Worm (Caenorhabditis elegans) whole organism, early embryonic: ENCODE data around the gene abu-12.
A peak's percentile ranks its signal among the peaks of the same experiment; 100 is the strongest.

Experiments used
- B0310.2 ChIP-seq: sonication (generic microtip); optimal IDR thresholded peaks from 2 replicates; lab custom pipeline; 2016; ENCODE audit warnings: mild to moderate bottlenecking, missing genetic modification characterization, missing compliant biosample characterization
- F13C5.2 ChIP-seq: sonication (generic microtip); optimal IDR thresholded peaks from 2 replicates; lab custom pipeline; 2017; ENCODE audit warnings: mild to moderate bottlenecking, missing genetic modification characterization, inconsistent platforms, missing compliant biosample characterization
- aly-1 ChIP-seq: sonication (generic microtip); optimal IDR thresholded peaks from 2 replicates; lab custom pipeline; 2016; ENCODE audit warnings: missing genetic modification characterization, missing compliant biosample characterization
- ama-1 ChIP-seq: fragments of 150-350 bp; optimal IDR thresholded peaks from 2 replicates; lab custom pipeline; 2014
- ceh-13 ChIP-seq: fragments of 200-800 bp; sonication (Bioruptor generic); optimal IDR thresholded peaks from 2 replicates; lab custom pipeline; 2018; ENCODE audit warnings: mild to moderate bottlenecking, missing genetic modification characterization, missing compliant biosample characterization
- ceh-36 ChIP-seq: sonication (generic microtip); optimal IDR thresholded peaks from 2 replicates; lab custom pipeline; 2016; ENCODE audit warnings: missing genetic modification characterization, inconsistent platforms, missing compliant biosample characterization
- ets-7 ChIP-seq: sonication (generic microtip); optimal IDR thresholded peaks from 2 replicates; lab custom pipeline; 2016; ENCODE audit warnings: missing genotype, missing genetic modification characterization, missing compliant biosample characterization
- flt-1 ChIP-seq: fragments of 200-800 bp; sonication (Bioruptor generic); IDR thresholded peaks from 2 replicates; pipeline ENCODE4 v1.3.6; 2022; ENCODE audit warnings: missing genetic modification characterization, missing compliant biosample characterization
- hmbx-1 ChIP-seq: sonication (generic microtip); optimal IDR thresholded peaks from 2 replicates; lab custom pipeline; 2016; ENCODE audit warnings: mild to moderate bottlenecking, missing genetic modification characterization, missing compliant biosample characterization
- hmg-4 ChIP-seq: fragments of 200-800 bp; sonication (Bioruptor generic); optimal IDR thresholded peaks from 2 replicates; lab custom pipeline; 2018; ENCODE audit warnings: mild to moderate bottlenecking, missing genetic modification characterization, missing compliant biosample characterization
- hnd-1 ChIP-seq: sonication (generic microtip); optimal IDR thresholded peaks from 2 replicates; lab custom pipeline; 2016; ENCODE audit warnings: missing genetic modification characterization, missing compliant biosample characterization
- pes-1 ChIP-seq: fragments of 200-800 bp; sonication (Bioruptor generic); IDR thresholded peaks from 2 replicates; pipeline ENCODE4 v1.3.6; 2022; ENCODE audit warnings: missing genetic modification reagents, missing genetic modification characterization, missing compliant biosample characterization
- scrt-1 ChIP-seq: fragments of 200-800 bp; sonication (Bioruptor generic); IDR thresholded peaks from 2 replicates; pipeline ENCODE4 v1.3.6; 2022; ENCODE audit warnings: missing genetic modification characterization, missing compliant biosample characterization
- sea-1 ChIP-seq: fragments of 200-800 bp; sonication (Bioruptor generic); conservative IDR thresholded peaks from 2 replicates; pipeline ENCODE4 v1.3.6; 2022; ENCODE audit warnings: missing genetic modification characterization, missing compliant biosample characterization
- tbx-11 ChIP-seq: fragments of 200-800 bp; sonication (Bioruptor generic); IDR thresholded peaks from 2 replicates; pipeline ENCODE4 v1.3.6; 2022; ENCODE audit warnings: missing genetic modification characterization, missing compliant biosample characterization
- tbx-37 ChIP-seq: fragments of 200-800 bp; sonication (Bioruptor generic); conservative IDR thresholded peaks from 2 replicates; pipeline ENCODE4 v1.3.6; 2022; ENCODE audit warnings: missing genetic modification reagents, missing genetic modification characterization, missing compliant biosample characterization
- tra-4 ChIP-seq: sonication (generic microtip); optimal IDR thresholded peaks from 2 replicates; lab custom pipeline; 2017; ENCODE audit warnings: missing genetic modification characterization, missing compliant biosample characterization

abu-12 gene

DNA sequence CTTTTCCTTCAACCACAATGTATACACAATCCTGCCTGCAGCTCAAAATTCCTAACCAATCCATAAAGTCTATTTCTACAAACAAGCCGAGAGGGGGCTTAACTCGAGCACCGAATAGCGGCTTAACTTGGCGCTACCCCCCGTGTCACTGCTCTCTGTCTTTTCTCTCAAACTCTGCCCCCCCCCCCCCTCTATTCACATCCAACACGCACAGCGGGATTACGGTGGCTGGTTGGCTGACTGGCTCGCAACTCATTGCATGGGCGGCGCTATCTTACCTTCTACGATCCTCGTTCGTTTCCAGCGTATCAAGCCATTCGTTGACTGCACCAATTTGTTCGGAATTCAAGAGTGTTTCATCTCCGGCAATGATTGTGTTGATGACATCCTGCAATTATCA lies 25.8 kb downstream of the abu-12 start:
- peak; percentile 13 for TF ChIP-seq hmg-4
- TF ChIP-seq sea-1 = no peak
- no peak for TF ChIP-seq aly-1 (tag; lab: Kevin White, UChicago)
- TF ChIP-seq tbx-37 = no peak

DNA sequence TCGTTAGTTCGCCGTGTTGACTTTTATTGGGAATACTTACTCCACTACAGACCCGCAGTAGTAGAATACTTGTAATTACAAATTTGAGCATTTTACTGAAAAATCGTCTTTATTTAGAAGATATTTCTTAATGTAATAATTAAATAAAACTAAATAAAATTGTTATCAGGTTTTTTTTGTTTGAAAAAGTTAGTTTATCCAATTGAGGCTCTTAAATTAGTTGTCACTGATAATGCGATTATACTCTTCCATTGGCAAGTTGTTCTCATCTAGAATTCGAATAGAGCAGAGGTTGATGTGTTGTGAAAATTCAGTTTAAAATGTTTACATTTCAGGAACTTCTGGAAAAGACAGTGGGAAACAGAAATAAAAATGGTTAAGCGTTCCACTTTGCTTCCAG lies 31.9 kb downstream of the abu-12 start, which contains the start of gene ZK1193.2:
Gene ZK1193.2, minus strand, starts transcription at position 101 of the 400 bp plus-strand sequence.
- no peak for TF ChIP-seq scrt-1
- no peak for TF ChIP-seq ets-7
- no peak for TF ChIP-seq ceh-13 (GFP tag; lab: Kevin White, UChicago)
- no peak for TF ChIP-seq B0310.2
- no peak for TF ChIP-seq ceh-36 (tag; lab: Kevin White, UChicago)
- no peak for TF ChIP-seq ama-1 (lab: Kevin White, UChicago)

DNA sequence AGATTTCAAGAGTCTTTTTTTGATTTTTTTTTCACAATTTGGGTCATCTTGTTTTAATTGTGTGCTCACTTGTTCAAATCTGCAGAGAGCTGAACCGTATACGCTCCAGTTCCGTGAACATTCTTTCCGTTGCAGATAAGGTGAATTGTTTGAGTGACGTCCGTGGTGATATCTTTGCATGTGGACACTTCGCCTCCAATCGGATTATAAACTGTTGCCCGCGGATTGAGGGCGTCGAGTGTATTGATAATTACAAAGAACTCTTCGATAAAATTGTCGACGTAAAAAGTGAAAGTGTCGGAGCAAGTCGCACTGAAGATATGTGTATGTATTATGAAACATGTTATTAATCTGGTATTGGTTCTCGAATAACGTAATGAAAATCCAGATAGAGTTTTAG lies 33.7 kb downstream of the abu-12 start:
- no peak for TF ChIP-seq ets-7
- TF ChIP-seq B0310.2 = no peak
- TF ChIP-seq aly-1 (tag; lab: Kevin White, UChicago) = no peak
- no peak for TF ChIP-seq hmbx-1 (tag; lab: Kevin White, UChicago)
- TF ChIP-seq pes-1 (GFP tag; lab: Robert Waterston, UW) = no peak

DNA sequence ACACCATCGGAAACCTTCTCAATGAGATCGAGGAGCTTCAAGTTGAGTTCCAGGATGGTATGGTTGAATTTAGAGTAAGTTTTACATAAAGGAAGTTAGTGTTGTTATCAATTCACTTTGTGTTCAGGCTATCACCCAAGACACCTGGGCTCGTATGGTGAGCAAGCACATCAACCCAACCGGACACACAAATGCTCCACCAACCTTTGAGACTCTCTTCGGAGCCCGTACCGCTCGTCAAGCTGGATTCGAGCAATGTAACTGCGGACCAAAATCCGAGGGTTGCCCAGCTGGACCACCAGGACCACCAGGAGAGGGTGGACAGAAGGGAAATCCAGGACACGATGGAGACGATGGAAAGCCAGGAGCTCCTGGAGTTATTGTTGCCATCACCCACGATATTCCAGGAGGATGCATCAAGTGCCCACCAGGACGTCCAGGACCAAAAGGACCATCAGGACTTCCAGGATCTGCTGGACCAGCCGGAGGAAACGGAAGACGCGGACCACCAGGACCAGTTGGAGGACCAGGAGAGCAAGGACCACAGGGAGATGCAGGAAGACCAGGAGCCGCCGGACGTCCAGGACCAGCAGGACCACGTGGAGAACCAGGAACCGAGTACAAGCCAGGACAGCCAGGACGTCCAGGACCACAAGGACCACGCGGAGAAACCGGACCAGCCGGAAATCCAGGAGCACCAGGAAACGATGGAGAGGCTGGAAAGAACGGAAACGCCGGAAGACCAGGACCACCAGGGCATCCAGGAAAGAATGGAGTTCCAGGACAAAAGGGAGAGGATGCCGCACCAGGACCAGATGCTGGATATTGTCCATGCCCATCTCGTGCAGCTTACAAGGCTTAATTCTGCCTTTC lies 35.4 kb downstream of the abu-12 start:
- TF ChIP-seq ama-1 (lab: Kevin White, UChicago) (no peak), ceh-13 (GFP tag; lab: Kevin White, UChicago) (no peak), ets-7 (no peak), pes-1 (GFP tag; lab: Robert Waterston, UW) (no peak), hmg-4 (no peak), flt-1 (GFP tag; lab: Robert Waterston, UW) (no peak), aly-1 (tag; lab: Kevin White, UChicago) (no peak), scrt-1 (no peak), F13C5.2 (tag; lab: Kevin White, UChicago) (no peak), tbx-11 (GFP tag; lab: Robert Waterston, UW) (no peak), tbx-37 (no peak)

DNA sequence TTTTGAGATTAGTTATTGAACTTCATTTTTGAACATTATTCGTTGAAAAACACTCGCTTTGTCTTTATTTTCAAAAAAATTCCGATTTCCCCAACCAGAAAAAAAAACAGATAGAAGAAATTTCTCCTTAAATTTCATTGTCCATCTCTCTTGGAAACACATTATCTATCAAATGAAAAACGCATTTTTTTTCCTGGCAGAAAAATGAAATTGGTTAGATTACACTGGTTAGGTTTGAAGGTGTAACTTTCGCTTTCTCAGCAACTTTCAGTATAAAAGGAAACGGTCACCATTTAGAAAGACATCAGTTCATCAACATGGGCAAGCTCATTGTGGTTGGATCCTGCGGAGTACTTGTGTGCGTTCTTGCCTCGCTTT lies 36.0 kb downstream of the abu-12 start, which contains the start of gene col-19:
Gene col-19, plus strand, starts transcription at position 301 of the 378 bp plus-strand sequence.
- TF ChIP-seq hnd-1 = no peak
- TF ChIP-seq flt-1 (GFP tag; lab: Robert Waterston, UW) = no peak
- no peak for TF ChIP-seq sea-1
- no peak for TF ChIP-seq F13C5.2 (tag; lab: Kevin White, UChicago)
- TF ChIP-seq scrt-1 = no peak
- no peak for TF ChIP-seq tbx-37
- TF ChIP-seq hmg-4 = no peak
- TF ChIP-seq hmbx-1 (tag; lab: Kevin White, UChicago) = no peak
- no peak for TF ChIP-seq ets-7
- TF ChIP-seq ceh-13 (GFP tag; lab: Kevin White, UChicago) = no peak
- TF ChIP-seq B0310.2 = no peak
- TF ChIP-seq ama-1 (lab: Kevin White, UChicago) = no peak
- TF ChIP-seq tbx-11 (GFP tag; lab: Robert Waterston, UW) = no peak
- TF ChIP-seq ceh-36 (tag; lab: Kevin White, UChicago) = no peak
- TF ChIP-seq tra-4 = no peak
- TF ChIP-seq aly-1 (tag; lab: Kevin White, UChicago) = no peak
- no peak for TF ChIP-seq pes-1 (GFP tag; lab: Robert Waterston, UW)

DNA sequence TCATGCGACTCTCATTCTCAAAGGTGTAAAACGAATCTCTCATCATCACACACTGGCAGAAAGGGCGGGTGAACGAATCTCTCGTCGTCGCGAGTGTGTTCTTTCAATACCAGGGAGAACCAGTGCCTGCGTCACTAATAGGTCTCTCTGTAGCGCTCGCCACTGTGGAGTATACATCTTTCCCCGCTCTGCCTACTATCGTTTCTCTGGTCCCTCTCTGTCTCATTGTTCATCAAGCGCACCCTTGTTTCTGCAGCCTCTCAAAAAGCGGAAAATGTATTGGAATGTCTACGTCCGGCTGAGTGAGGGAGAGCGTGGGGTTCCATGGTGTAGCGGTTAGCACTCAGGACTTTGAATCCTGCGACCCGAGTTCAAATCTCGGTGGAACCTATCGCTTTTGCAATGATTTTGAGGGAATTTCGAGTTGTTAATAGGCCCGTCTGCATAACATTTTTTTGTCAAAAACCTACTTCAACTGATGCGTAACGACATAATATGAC lies 47.3 kb downstream of the abu-12 start:
- peak; percentile 71 for TF ChIP-seq hmbx-1 (tag; lab: Kevin White, UChicago)
- peak; percentile 92 for TF ChIP-seq scrt-1
- peak; percentile 92 for TF ChIP-seq sea-1
- TF ChIP-seq aly-1 (tag; lab: Kevin White, UChicago) = peak; percentile 89
- peak; percentile 54 for TF ChIP-seq tra-4
- TF ChIP-seq tbx-11 (GFP tag; lab: Robert Waterston, UW) = peak; percentile 93
- peak; percentile 85 for TF ChIP-seq ets-7
- peak; percentile 80 for TF ChIP-seq ceh-36 (tag; lab: Kevin White, UChicago)
- peak; percentile 82 for TF ChIP-seq tbx-37
- TF ChIP-seq ama-1 (lab: Kevin White, UChicago) = no peak
- peak; percentile 96 for TF ChIP-seq F13C5.2 (tag; lab: Kevin White, UChicago)
- TF ChIP-seq pes-1 (GFP tag; lab: Robert Waterston, UW) = peak; percentile 93
- TF ChIP-seq flt-1 (GFP tag; lab: Robert Waterston, UW) = peak; percentile 91
- TF ChIP-seq hmg-4 = peak; percentile 98
- peak; percentile 77 for TF ChIP-seq hnd-1
- TF ChIP-seq ceh-13 (GFP tag; lab: Kevin White, UChicago) = peak; percentile 82
- TF ChIP-seq B0310.2 = peak; percentile 78

DNA sequence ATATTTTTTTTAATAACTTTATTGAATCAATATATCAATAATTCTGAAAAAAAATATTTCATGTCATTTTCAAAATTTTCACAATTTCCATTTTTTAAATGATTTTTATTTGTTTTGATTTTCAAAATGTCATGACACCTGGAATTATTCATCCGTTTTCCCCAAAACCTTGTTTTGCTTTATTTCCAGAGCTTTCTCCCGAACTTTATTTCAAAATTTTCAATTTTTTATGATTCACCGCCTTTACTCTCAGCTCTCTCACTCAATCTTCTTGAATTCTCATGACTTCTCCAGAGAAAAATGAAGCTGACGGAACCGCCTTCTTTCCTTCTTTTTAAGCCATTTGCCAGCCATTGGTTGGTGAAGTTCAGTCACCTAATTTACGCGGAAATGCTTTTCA lies 52.8 kb downstream of the abu-12 start, which contains the start of gene R04A9.1:
Gene R04A9.1, plus strand, starts transcription at position 301 of the 400 bp plus-strand sequence.
- TF ChIP-seq tra-4 (no peak), hnd-1 (no peak)

DNA sequence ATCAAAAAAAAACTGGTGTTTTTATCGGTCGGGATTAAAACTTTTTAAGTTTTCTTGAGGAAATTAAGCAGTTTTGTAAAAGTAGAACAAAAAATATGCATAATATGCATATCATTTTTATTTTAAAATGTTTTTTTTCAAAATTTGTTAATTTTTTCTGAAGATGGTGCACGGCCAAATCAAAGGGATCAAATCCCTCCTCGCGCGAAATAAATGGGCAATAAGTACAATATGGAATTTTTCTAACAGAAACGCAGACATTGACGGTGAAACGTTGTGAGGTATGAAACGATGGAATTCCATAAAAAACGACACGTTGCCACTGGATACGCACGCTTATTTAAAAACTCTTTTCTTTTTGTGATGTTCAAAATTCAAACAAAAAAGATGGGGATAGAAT lies 54.5 kb downstream of the abu-12 start:
- TF ChIP-seq ama-1 (lab: Kevin White, UChicago) = no peak
- TF ChIP-seq hmbx-1 (tag; lab: Kevin White, UChicago) = no peak
- no peak for TF ChIP-seq sea-1
- no peak for TF ChIP-seq B0310.2
- no peak for TF ChIP-seq hnd-1
- no peak for TF ChIP-seq flt-1 (GFP tag; lab: Robert Waterston, UW)
- TF ChIP-seq pes-1 (GFP tag; lab: Robert Waterston, UW) = no peak
- no peak for TF ChIP-seq ceh-13 (GFP tag; lab: Kevin White, UChicago)
- TF ChIP-seq F13C5.2 (tag; lab: Kevin White, UChicago) = no peak
- no peak for TF ChIP-seq aly-1 (tag; lab: Kevin White, UChicago)
- no peak for TF ChIP-seq ceh-36 (tag; lab: Kevin White, UChicago)
